Worm (Caenorhabditis elegans): ENCODE data around the gene ZK899.5.
A peak's percentile ranks its signal among the peaks of the same experiment; 100 is the strongest.
"Not testable (repeated sequence)": the region's sequence is repeated elsewhere in the genome, so short reads cannot be mapped to it uniquely, and the experiment has no call there.

ZK899.5 gene

DNA sequence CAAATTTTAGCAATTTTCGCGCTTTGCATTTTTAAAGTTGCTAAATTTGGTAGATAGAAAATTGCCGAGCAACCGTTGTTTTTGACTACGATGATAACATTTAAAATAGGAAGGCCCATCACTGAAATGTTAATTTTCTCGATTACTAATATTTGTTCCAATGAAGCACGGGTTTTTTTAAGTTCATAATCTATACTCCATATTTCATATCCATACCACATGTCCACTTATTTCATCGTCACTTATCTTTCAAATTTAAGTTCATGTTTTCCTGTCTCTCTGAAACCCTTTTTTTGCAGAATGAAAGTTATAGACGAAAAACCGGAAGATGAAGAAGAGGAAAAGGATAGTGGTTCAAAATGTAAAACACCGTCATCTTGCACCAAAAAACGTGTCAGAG lies 11.4 kb upstream of the ZK899.5 start, which contains the start of gene gap-2:
Gene gap-2, plus strand, starts transcription at position 301 of the 400 bp plus-strand sequence.
- no peak for TF ChIP-seq W03F9.2 (tag; optimal IDR thresholded peaks at IDR 0.05)
- no peak for TF ChIP-seq dao-5 (tag; optimal IDR thresholded peaks at IDR 0.05)
- no peak for TF ChIP-seq him-1 (tag; optimal IDR thresholded peaks at IDR 0.05)

- TF ChIP-seq W03F9.2 (tag; optimal IDR thresholded peaks at IDR 0.05) = peak; percentile 69
- TF ChIP-seq dao-5 (tag; optimal IDR thresholded peaks at IDR 0.05) = peak; percentile 73
- peak; percentile 86 for TF ChIP-seq him-1 (tag; optimal IDR thresholded peaks at IDR 0.05)
Measured at ce11 chrX:9467573-9467972, 6.8 kb upstream of the ZK899.5 start.

DNA sequence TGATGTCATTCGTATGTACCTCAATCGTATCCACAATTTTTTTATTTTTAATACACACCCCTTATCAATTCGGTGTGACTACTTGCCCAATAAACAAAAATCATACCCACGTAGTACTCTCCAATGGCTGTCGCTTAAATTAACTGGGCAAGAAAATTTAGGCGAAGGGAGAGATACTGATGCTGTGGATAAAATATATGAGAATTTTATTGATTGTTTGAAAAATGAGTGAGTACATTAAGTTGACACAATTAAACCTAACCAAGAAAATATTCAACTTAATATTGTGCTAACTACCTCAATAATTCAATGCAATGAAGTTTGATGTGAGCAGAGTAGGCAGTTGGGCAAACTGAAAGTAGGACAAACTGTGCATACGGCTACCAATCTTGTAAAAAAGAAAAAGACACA lies 5.0 kb upstream of the ZK899.5 start:
- TF ChIP-seq dao-5 (tag; optimal IDR thresholded peaks at IDR 0.05) (peak; percentile 94), W03F9.2 (tag; optimal IDR thresholded peaks at IDR 0.05) (peak; percentile 98), him-1 (tag; optimal IDR thresholded peaks at IDR 0.05) (peak; percentile 100)

- TF ChIP-seq him-1, W03F9.2, dao-5 (tag; optimal IDR thresholded peaks at IDR 0.05): not testable (repeated sequence)
Measured at ce11 chrX:9463045-9463444, 2.3 kb upstream of the ZK899.5 start, which contains the start of gene ZK899.6. Gene ZK899.6, plus strand, starts transcription at chrX:9463345.

- TF ChIP-seq dao-5 (tag; optimal IDR thresholded peaks at IDR 0.05) = no peak
- no peak for TF ChIP-seq him-1 (tag; optimal IDR thresholded peaks at IDR 0.05)
- TF ChIP-seq W03F9.2 (tag; optimal IDR thresholded peaks at IDR 0.05) = no peak
Measured at ce11 chrX:9458142-9458541, 2.6 kb downstream of the ZK899.5 start, which contains the start of gene tba-8. Gene tba-8, minus strand, starts transcription at chrX:9458348.

ce11 chrX:9456579-9456978 lies 4.2 kb downstream of the ZK899.5 start:
- TF ChIP-seq dao-5 (tag; optimal IDR thresholded peaks at IDR 0.05) = no peak
- no peak for TF ChIP-seq him-1 (tag; optimal IDR thresholded peaks at IDR 0.05)
- TF ChIP-seq W03F9.2 (tag; optimal IDR thresholded peaks at IDR 0.05) = no peak

ce11 chrX:9452483-9453198 lies 8.1 kb downstream of the ZK899.5 start, which contains the start of gene ZK899.3:
Gene ZK899.3, plus strand, starts transcription at chrX:9453148.
- no peak for TF ChIP-seq dao-5 (tag; optimal IDR thresholded peaks at IDR 0.05)
- no peak for TF ChIP-seq W03F9.2 (tag; optimal IDR thresholded peaks at IDR 0.05)
- TF ChIP-seq him-1 (tag; optimal IDR thresholded peaks at IDR 0.05) = no peak

DNA sequence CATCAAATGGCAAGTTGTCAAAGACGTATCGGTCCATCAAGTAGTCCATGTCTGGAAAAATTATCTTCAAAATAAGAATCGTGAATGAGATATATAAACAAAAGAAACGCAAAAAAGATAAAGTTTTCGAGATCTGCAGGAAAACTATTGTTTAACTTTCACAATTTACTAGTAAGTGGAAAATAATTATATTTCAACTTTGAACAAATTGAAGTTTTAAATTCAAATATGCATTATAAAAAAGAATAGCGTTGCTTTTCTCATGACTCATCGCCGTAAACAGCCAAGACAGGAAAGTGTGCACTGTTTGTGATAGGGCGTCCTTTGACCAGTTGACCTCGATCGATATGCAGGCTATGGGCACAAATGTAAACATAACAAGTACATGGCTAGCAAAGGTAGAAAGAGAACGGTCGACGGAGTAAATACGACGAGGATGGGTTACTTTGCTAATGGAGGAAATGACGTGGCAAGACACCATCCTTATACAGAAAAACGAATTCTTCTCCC lies 8.7 kb downstream of the ZK899.5 start, which contains the start of gene ZK899.2:
Gene ZK899.2, minus strand, starts transcription at position 51 of the 510 bp plus-strand sequence.
- TF ChIP-seq W03F9.2 (tag; optimal IDR thresholded peaks at IDR 0.05) (no peak), him-1 (tag; optimal IDR thresholded peaks at IDR 0.05) (no peak), dao-5 (tag; optimal IDR thresholded peaks at IDR 0.05) (no peak)

DNA sequence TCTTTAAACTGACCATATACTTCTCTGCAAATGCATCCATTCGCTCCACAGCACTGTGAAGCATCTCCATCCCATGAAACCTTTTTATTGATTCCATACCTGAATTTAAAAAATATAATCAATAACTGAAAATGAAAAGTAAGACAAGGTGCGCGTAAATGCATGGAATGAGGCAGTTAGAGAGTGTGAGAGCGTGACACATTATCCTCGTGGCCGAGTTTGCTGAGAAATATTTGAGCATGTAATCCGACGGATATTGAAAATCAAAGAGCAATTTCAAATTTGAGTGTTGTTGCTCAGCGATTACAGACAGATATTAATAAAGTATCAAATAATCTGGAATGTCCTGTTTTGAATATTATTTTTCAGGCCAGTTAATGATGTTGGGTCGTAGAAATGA lies 11.4 kb downstream of the ZK899.5 start, which contains the start of gene ZK899.7:
Gene ZK899.7, minus strand, starts transcription at position 101 of the 400 bp plus-strand sequence.
- TF ChIP-seq him-1 (tag; optimal IDR thresholded peaks at IDR 0.05) (no peak), dao-5 (tag; optimal IDR thresholded peaks at IDR 0.05) (no peak), W03F9.2 (tag; optimal IDR thresholded peaks at IDR 0.05) (no peak)

ce11 chrX:9446177-9446694 lies 14.5 kb downstream of the ZK899.5 start, which contains the start of gene ZK899.1:
Gene ZK899.1, plus strand, starts transcription at chrX:9446644.
- TF ChIP-seq W03F9.2 (tag; optimal IDR thresholded peaks at IDR 0.05) (no peak), him-1 (tag; optimal IDR thresholded peaks at IDR 0.05) (no peak), dao-5 (tag; optimal IDR thresholded peaks at IDR 0.05) (no peak)

DNA sequence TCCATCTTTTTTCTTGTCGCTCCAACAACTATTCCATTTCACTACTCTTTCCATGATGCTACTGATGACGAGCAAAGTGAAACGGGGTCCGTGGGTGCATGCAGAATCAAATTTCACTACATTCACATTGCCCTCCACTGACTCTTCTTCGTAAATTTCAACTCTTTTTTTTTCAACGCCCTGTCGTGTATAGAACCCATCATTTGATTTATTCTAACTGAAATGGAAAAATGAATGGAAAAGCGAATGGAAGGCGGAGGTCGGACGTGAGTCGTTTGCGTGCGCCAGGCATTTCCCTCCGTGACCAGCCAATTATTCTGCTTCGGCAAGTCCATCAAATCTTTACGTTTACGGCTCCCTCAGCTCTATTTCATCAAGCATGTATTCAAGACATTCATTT lies 16.9 kb downstream of the ZK899.5 start:
- no peak for TF ChIP-seq dao-5 (tag; optimal IDR thresholded peaks at IDR 0.05)
- no peak for TF ChIP-seq W03F9.2 (tag; optimal IDR thresholded peaks at IDR 0.05)
- TF ChIP-seq him-1 (tag; optimal IDR thresholded peaks at IDR 0.05) = no peak

DNA sequence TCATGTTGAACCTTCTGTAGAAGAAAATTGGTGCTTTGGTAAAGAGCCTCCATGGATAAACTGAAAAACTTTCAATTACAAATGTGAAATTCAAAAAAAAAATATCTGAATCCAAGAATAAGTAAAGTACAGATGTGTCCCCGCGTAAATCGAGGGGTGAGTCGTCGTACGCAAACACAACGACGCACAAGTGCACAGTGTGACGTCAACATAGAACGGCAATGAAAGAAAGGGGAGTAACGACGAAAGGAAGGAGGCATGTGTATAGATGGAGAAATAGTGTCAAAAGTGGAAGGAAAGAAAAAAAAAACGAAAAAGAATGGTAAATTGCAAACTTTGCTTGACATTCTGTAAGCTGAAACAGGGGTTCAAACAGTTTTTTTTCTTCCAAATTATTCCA lies 19.2 kb downstream of the ZK899.5 start, which contains the start of gene memb-1:
Gene memb-1, minus strand, starts transcription at position 60 of the 400 bp plus-strand sequence.
- TF ChIP-seq W03F9.2 (tag; optimal IDR thresholded peaks at IDR 0.05) (peak; percentile 14), dao-5 (tag; optimal IDR thresholded peaks at IDR 0.05) (no peak), him-1 (tag; optimal IDR thresholded peaks at IDR 0.05) (peak; percentile 64)

DNA sequence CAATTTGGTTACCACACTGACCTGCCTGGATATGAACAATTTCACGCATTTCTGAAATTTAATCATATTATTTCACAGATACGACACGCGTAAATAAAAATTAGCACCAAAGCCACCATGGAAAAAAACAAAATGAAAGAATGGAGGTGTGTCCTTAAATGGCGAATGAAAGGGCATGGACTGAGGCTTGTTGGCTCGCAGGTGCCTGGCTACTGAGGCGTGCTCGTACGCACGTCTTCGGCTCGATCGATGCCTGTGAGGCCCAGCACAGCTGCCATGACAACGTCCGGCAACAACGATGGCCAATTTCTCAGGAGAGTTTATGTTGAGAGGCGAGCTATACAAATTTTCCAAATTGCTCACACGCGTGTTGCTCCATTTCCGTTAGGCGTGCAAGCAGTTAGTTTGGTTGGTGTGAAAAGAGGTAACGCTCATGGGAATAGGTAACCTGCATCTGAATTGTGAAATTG lies 23.9 kb downstream of the ZK899.5 start, which contains the start of gene tbb-4:
Gene tbb-4, minus strand, starts transcription at position 51 of the 470 bp plus-strand sequence.
- TF ChIP-seq dao-5 (tag; optimal IDR thresholded peaks at IDR 0.05) (no peak), W03F9.2 (tag; optimal IDR thresholded peaks at IDR 0.05) (no peak), him-1 (tag; optimal IDR thresholded peaks at IDR 0.05) (no peak)
